Worm (Caenorhabditis elegans): ENCODE data around the gene pacl-1.
"Not testable (repeated sequence)": the region's sequence is repeated elsewhere in the genome, so short reads cannot be mapped to it uniquely, and the experiment has no call there.

The pacl-1 gene

DNA sequence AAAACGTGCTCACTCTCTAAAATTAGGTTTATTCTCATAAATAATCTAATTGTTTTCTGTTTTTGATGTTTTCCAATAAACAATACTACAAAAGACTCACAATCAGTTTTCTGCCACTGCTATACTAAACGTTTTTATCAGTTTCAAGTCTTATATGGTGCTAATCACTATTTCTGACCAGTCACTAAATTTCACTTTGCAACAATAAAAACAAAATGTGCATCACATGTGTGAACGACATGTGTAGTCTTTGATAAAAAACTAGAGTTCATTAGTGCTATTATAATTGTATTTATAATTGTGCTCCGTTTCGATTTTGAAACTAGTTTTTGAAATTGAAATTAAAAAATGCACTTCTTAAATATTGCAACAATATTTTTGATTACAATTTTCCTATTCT lies 2.7 kb upstream of the pacl-1 start, which contains the start of gene cyp-37B1 (continued):
- TF ChIP-seq unc-62 (GFP tag; optimal IDR thresholded peaks at IDR 0.05) = peak; percentile 23

DNA sequence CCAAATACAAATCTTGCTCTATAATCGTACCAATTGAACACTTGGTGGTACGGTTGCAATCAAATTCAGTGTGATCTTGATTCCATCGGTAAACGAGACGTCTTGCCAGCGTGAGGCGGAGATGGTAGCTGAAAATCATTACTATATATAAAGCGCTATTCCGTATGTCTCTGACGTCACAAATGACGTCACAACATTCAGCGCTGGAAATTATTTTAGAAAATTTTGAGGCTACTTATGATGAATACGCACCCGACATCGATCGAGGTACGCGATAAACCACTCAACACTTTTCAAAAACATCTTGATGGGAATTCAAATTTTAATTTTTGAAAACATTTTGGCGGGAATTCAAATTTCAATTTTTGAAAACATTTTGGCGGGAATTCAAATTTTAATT lies 1.9 kb downstream of the pacl-1 start:
- TF ChIP-seq snpc-4 (GFP tag; optimal IDR thresholded peaks at IDR 0.05) = not testable (repeated sequence)
- TF ChIP-seq snpc-4 (tag; optimal IDR thresholded peaks at IDR 0.05) = peak in 1 of 4 experiments; percentile 62
- peak; percentile 6; the same call in 1 of the 2 replicates for TF ChIP-seq pbrm-1 (GFP tag; IDR thresholded peaks at IDR 0.05)
- 0 out of 2 replicates have a peak, but pooled peaks have one; percentile 58 for TF ChIP-seq attf-6 (GFP tag; IDR thresholded peaks at IDR 0.05)

DNA sequence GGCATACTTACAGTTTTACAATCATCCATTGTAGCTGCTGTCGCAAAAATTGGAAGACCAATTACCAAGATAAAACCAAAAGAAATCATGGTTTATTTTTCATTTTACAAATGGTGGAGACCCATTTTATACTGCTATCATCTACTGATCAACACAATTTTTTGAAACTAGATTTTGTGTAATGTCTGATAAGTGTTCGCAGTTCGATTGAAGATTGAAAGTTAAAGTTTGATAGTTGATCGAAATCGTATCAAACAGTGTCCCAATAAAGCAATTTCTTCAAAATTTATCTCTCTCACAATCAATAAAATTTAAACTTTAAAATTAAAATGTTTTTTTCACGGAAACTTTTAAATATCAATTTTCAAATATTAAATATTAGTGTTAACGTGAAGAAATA lies 4.1 kb downstream of the pacl-1 start, which contains the start of gene T13F3.6:
TSS of gene T13F3.6 (minus strand) at position 101 of the 400 bp plus-strand sequence.
- TF ChIP-seq K11D2.4 (GFP tag; IDR thresholded peaks at IDR 0.05) = no peak

DNA sequence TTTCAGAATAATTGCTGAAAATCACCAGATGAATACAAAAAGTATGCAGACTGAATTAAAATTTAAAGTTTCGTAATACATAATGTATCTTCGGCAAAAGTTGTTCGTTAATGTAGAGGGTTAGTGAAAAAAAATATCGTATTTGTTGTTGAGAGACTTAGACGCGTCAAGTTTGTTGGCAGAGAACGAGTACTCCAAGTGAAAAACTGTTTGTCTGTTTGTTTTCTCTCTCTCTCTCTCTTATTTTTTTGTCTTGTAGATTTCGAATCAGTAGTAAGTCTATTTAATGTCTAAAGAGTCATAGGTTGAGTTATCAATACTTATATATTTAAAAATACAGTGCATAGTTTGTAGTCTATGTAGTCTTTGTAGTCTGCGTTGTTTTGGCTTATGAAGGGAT lies 5.7 kb downstream of the pacl-1 start, which contains the start of the genes fbxa-2 and T13F3.8:
TSS of gene fbxa-2 (minus strand) at position 101 of the 400 bp plus-strand sequence.
TSS of gene T13F3.8 (plus strand) at position 245 of the 400 bp plus-strand sequence.
- TF ChIP-seq Y95B8A.8 (GFP tag; IDR thresholded peaks at IDR 0.05) (no peak), K12H6.12 (tag; optimal IDR thresholded peaks at IDR 0.05) (no peak), lsy-27 (tag; optimal IDR thresholded peaks at IDR 0.05; ENCODE audit: borderline replicate concordance, insufficient read depth) (no peak), Y67H2A.10 (GFP tag; conservative IDR thresholded peaks at IDR 0.05) (no peak), attf-5 (GFP tag; optimal IDR thresholded peaks at IDR 0.05) (no peak), mel-28 (tag; optimal IDR thresholded peaks at IDR 0.05; ENCODE audit: borderline replicate concordance) (no peak), lir-1 (GFP tag; conservative IDR thresholded peaks at IDR 0.05) (no peak), F10E7.11 (tag; optimal IDR thresholded peaks at IDR 0.05) (no peak), nhr-179 (tag; optimal IDR thresholded peaks at IDR 0.05) (no peak), lsl-1 (GFP tag; optimal IDR thresholded peaks at IDR 0.05) (no peak), C06A6.2 (GFP tag; conservative IDR thresholded peaks at IDR 0.05) (no peak), Y56A3A.18 (GFP tag; IDR thresholded peaks at IDR 0.05) (no peak), snpc-1.3 (tag; optimal IDR thresholded peaks at IDR 0.05; ENCODE audit: insufficient read depth) (no peak), madf-10 (tag; optimal IDR thresholded peaks at IDR 0.05) (no peak), ama-1 (optimal IDR thresholded peaks at IDR 0.05) (no peak), ama-1 (GFP tag; optimal IDR thresholded peaks at IDR 0.05) (no peak)

DNA sequence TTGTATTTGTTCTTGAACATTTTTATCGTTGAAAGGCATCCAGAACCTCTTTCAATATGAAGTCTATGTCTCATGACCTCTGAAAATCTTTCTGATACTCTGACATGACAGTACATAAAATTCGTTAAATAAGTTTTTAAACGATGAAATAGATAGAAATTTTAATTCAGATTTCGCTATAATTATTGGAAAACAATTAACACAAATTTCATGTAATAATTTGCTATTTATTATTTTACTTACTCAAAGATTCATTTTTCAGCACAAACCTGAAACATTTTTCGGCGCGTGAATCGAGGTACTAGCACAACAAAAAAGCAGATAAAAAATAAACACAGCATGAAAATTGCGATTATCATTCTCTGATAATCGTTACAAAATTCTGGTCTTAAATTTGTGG lies 8.7 kb downstream of the pacl-1 start, which contains the start of gene T13F3.4:
TSS of gene T13F3.4 (minus strand) at position 101 of the 400 bp plus-strand sequence.
- TF ChIP-seq pha-4 (tag; optimal IDR thresholded peaks at IDR 0.05) = no peak
- TF ChIP-seq F57A8.1 (GFP tag; optimal IDR thresholded peaks at IDR 0.05) = no peak

DNA sequence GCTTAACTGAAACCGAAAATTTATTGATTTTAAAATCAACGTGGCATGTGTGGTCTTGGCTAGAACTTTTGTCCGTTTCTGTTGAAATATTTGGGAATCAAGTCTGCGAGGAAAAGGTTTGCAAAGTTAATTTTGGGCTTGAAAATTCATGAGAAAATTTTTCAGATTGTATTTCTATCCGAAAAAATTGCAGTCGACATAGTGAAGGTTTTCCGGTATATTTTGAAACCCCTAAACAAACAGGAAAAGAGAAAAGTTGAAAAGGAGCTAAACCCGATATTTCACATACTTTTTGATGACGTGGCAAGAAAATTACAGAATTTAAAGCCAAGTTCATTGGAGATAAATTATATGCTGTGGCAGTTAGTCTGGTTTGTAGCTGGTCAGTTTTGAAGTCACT lies 15.6 kb downstream of the pacl-1 start, which contains the start of gene nhr-127:
TSS of gene nhr-127 (plus strand) at position 301 of the 400 bp plus-strand sequence.
- TF ChIP-seq nfya-2 (GFP tag; IDR thresholded peaks at IDR 0.05) = no peak

DNA sequence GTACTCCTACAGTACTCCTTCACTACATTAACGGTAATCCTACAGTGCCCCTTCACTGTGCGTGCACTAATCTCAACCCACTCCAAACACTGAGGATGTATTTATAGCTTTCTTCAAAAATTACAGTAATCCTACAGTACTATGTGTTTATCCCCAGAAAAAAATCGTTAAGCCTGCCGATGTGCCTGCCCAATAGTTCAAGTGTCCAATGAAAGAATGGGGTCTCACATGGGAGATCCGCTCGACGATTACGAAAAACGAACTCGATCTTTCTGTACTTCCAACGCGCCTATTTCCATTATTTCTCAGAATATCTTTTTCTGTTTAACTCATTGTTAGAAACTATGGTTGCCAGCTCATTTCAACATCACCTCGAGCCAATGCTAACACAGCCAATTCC lies 17.1 kb downstream of the pacl-1 start, which contains the start of gene nhr-218:
TSS of gene nhr-218 (plus strand) at position 301 of the 400 bp plus-strand sequence.
- TF ChIP-seq F10E7.11 (tag; optimal IDR thresholded peaks at IDR 0.05) (no peak), mxl-1 (tag; optimal IDR thresholded peaks at IDR 0.05) (no peak), lir-1 (GFP tag; conservative IDR thresholded peaks at IDR 0.05) (no peak), chd-7 (tag; optimal IDR thresholded peaks at IDR 0.05) (no peak), die-1 (tag; optimal IDR thresholded peaks at IDR 0.05) (no peak), C17E4.6 (GFP tag; IDR thresholded peaks at IDR 0.05) (no peak), tlf-1 (GFP tag; optimal IDR thresholded peaks at IDR 0.05) (no peak), bed-2 (GFP tag; IDR thresholded peaks at IDR 0.05) (no peak), cebp-1 (GFP tag; IDR thresholded peaks at IDR 0.05) (no peak), cebp-1 (tag; optimal IDR thresholded peaks at IDR 0.05) (no peak), egl-18 (GFP tag; IDR thresholded peaks at IDR 0.05) (no peak), tbx-9 (tag; optimal IDR thresholded peaks at IDR 0.05; ENCODE audit: borderline replicate concordance) (no peak), F23B12.7 (tag; optimal IDR thresholded peaks at IDR 0.05; ENCODE audit: insufficient read depth) (no peak), T26A5.8 (tag; optimal IDR thresholded peaks at IDR 0.05) (no peak), snpc-1.3 (tag; optimal IDR thresholded peaks at IDR 0.05; ENCODE audit: insufficient read depth) (no peak), F39B2.1 (GFP tag; IDR thresholded peaks at IDR 0.05) (no peak), gei-17 (GFP tag; optimal IDR thresholded peaks at IDR 0.05) (no peak)

All from whole organism, young adult.